Fruit fly (Drosophila melanogaster): Measurements from ENCODE around the gene Ir94b.

Gene Ir94b

dm6 chr3R:22139916-22140455, 22.9 kb upstream of the Ir94b start:
- peak; percentile 14 for TF ChIP-seq CG17801 (GFP tag; optimal IDR thresholded peaks at IDR 0.05; ENCODE audit: partially characterized antibody)

- TF ChIP-seq CG17801 (GFP tag; optimal IDR thresholded peaks at IDR 0.05; ENCODE audit: partially characterized antibody): no peak
Measured at dm6 chr3R:22139113-22139512, 22.1 kb upstream of the Ir94b start.

dm6 chr3R:22136967-22137516, 20.0 kb upstream of the Ir94b start:
- no peak for TF ChIP-seq CG17801 (GFP tag; optimal IDR thresholded peaks at IDR 0.05; ENCODE audit: partially characterized antibody)

- no peak for TF ChIP-seq CG17801 (GFP tag; optimal IDR thresholded peaks at IDR 0.05; ENCODE audit: partially characterized antibody)
Measured at dm6 chr3R:22135503-22135902, 18.5 kb upstream of the Ir94b start.

dm6 chr3R:22134462-22134861, 17.4 kb upstream of the Ir94b start:
- no peak for TF ChIP-seq CG17801 (GFP tag; optimal IDR thresholded peaks at IDR 0.05; ENCODE audit: partially characterized antibody)

- no peak for TF ChIP-seq CG17801 (GFP tag; optimal IDR thresholded peaks at IDR 0.05; ENCODE audit: partially characterized antibody)
Measured at dm6 chr3R:22133337-22134014, 16.4 kb upstream of the Ir94b start, which contains the start of gene SKIP. Gene SKIP, plus strand, starts transcription at chr3R:22133830.

- TF ChIP-seq CG17801 (GFP tag; optimal IDR thresholded peaks at IDR 0.05; ENCODE audit: partially characterized antibody): no peak
Measured at dm6 chr3R:22124863-22125262, 7.8 kb upstream of the Ir94b start.

- TF ChIP-seq CG17801 (GFP tag; optimal IDR thresholded peaks at IDR 0.05; ENCODE audit: partially characterized antibody): no peak
Measured at dm6 chr3R:22123347-22123746, 6.3 kb upstream of the Ir94b start.

- TF ChIP-seq CG17801 (GFP tag; optimal IDR thresholded peaks at IDR 0.05; ENCODE audit: partially characterized antibody): no peak
Measured at dm6 chr3R:22121220-22121619, 4.2 kb upstream of the Ir94b start.

- TF ChIP-seq CG17801 (GFP tag; optimal IDR thresholded peaks at IDR 0.05; ENCODE audit: partially characterized antibody): no peak
Measured at dm6 chr3R:22119761-22120160, 2.7 kb upstream of the Ir94b start, which contains the start of gene CG42390. Gene CG42390, plus strand, starts transcription at chr3R:22120061.

- no peak for TF ChIP-seq CG17801 (GFP tag; optimal IDR thresholded peaks at IDR 0.05; ENCODE audit: partially characterized antibody)
Measured at dm6 chr3R:22119354-22119753, 2.3 kb upstream of the Ir94b start, which contains the start of gene Ir94c. Gene Ir94c, minus strand, starts transcription at chr3R:22119454.

dm6 chr3R:22113127-22113526, 3.9 kb downstream of the Ir94b start, which contains the start of gene Ir94a:
Gene Ir94a, plus strand, starts transcription at chr3R:22113427.
- TF ChIP-seq CG17801 (GFP tag; optimal IDR thresholded peaks at IDR 0.05; ENCODE audit: partially characterized antibody): no peak

dm6 chr3R:22108316-22108715, 8.7 kb downstream of the Ir94b start:
- TF ChIP-seq CG17801 (GFP tag; optimal IDR thresholded peaks at IDR 0.05; ENCODE audit: partially characterized antibody): no peak

dm6 chr3R:22103114-22103513, 13.9 kb downstream of the Ir94b start, which contains the start of gene CG13407:
Gene CG13407, plus strand, starts transcription at chr3R:22103414.
- no peak for TF ChIP-seq CG17801 (GFP tag; optimal IDR thresholded peaks at IDR 0.05; ENCODE audit: partially characterized antibody)

dm6 chr3R:22096893-22097292, 20.2 kb downstream of the Ir94b start:
- peak; percentile 58 for TF ChIP-seq CG17801 (GFP tag; optimal IDR thresholded peaks at IDR 0.05; ENCODE audit: partially characterized antibody)

- no peak for TF ChIP-seq CG17801 (GFP tag; optimal IDR thresholded peaks at IDR 0.05; ENCODE audit: partially characterized antibody)
Measured at dm6 chr3R:22093950-22094349, 23.1 kb downstream of the Ir94b start.
